Worm (Caenorhabditis elegans) whole organism, L4 larva: Measurements from ENCODE around the gene F56D2.8.

Experiments used
- F10B5.3 ChIP-seq: sonication (generic microtip); optimal IDR thresholded peaks from 2 replicates; lab custom pipeline; 2016; ENCODE audit warnings: mild to moderate bottlenecking, missing genetic modification characterization, missing compliant biosample characterization
- F26F4.8 ChIP-seq: fragments of 200-800 bp; sonication (Bioruptor generic); conservative IDR thresholded peaks from 2 replicates; pipeline ENCODE4 v1.3.6; 2022; ENCODE audit warnings: missing genetic modification characterization, missing compliant biosample characterization
- F37D6.2 ChIP-seq: sonication (generic microtip); optimal IDR thresholded peaks from 2 replicates; lab custom pipeline; 2016; ENCODE audit warnings: mild to moderate bottlenecking, missing genetic modification characterization, missing compliant biosample characterization
- R02D3.7 ChIP-seq: fragments of 150-350 bp; sonication (generic microtip); optimal IDR thresholded peaks from 3 replicates; lab custom pipeline; 2014; ENCODE audit warnings: missing biosample characterization, missing genetic modification characterization
- T20F7.1 ChIP-seq: fragments of 200-800 bp; sonication (Bioruptor generic); optimal IDR thresholded peaks from 2 replicates; lab custom pipeline; 2018; ENCODE audit warnings: mild to moderate bottlenecking, missing genetic modification characterization, missing compliant biosample characterization
- Y48G9A.11 ChIP-seq: fragments of 200-800 bp; sonication (Bioruptor generic); IDR thresholded peaks from 2 replicates; pipeline ENCODE4 v1.3.6; 2022; ENCODE audit warnings: missing genetic modification reagents, missing genetic modification characterization, missing compliant biosample characterization
- Y75B8A.6 ChIP-seq: fragments of 200-800 bp; sonication (Bioruptor generic); IDR thresholded peaks from 2 replicates; pipeline ENCODE4 v1.3.6; 2022; ENCODE audit warnings: missing genetic modification reagents, missing genetic modification characterization, missing compliant biosample characterization
- ZK337.2 ChIP-seq: fragments of 200-800 bp; sonication (Bioruptor generic); IDR thresholded peaks from 2 replicates; pipeline ENCODE4 v1.3.6; 2022; ENCODE audit warnings: missing genetic modification reagents, missing genetic modification characterization, missing compliant biosample characterization
- ZK546.5 ChIP-seq, 2 experiments: sonication (generic microtip); optimal IDR thresholded peaks; 2 replicates each; lab custom pipeline; 2017; ENCODE audit warnings: missing biosample characterization in 2 of 2, missing genetic modification characterization in 2 of 2
- aha-1 ChIP-seq: fragments of 150-350 bp; peaks from one replicate; lab custom pipeline; 2014; ENCODE audit warnings: missing biosample characterization, missing genetic modification characterization
- ama-1 ChIP-seq: fragments of 150-350 bp; optimal IDR thresholded peaks from 2 replicates; lab custom pipeline; 2014; ENCODE audit warnings: inconsistent platforms, mixed read lengths
- attf-4 ChIP-seq: sonication (generic microtip); optimal IDR thresholded peaks from 3 replicates; lab custom pipeline; 2017; ENCODE audit warnings: missing biosample characterization, missing genetic modification characterization
- ceh-28 ChIP-seq: fragments of 150-350 bp; optimal IDR thresholded peaks from 2 replicates; lab custom pipeline; 2014; ENCODE audit warnings: missing biosample characterization, missing genetic modification reagents, missing genetic modification characterization
- ceh-32 ChIP-seq: sonication (generic microtip); optimal IDR thresholded peaks from 2 replicates; lab custom pipeline; 2016; ENCODE audit warnings: mild to moderate bottlenecking, missing genetic modification characterization, missing compliant biosample characterization; ENCODE audit not compliant: poor library complexity
- ceh-44 ChIP-seq: fragments of 200-800 bp; sonication (Bioruptor generic); IDR thresholded peaks from 2 replicates; pipeline ENCODE4 v1.3.6; 2022; ENCODE audit warnings: missing genetic modification reagents, missing genetic modification characterization, missing compliant biosample characterization
- ceh-62 ChIP-seq: sonication (generic microtip); optimal IDR thresholded peaks from 2 replicates; lab custom pipeline; 2017; ENCODE audit warnings: missing biosample characterization, missing genetic modification characterization
- daf-12 ChIP-seq: fragments of 150-350 bp; optimal IDR thresholded peaks from 2 replicates; lab custom pipeline; 2014; ENCODE audit warnings: missing biosample characterization, missing genetic modification reagents, missing genetic modification characterization
- daf-16 ChIP-seq, 3 experiments: sonication (generic microtip); optimal IDR thresholded peaks; 2 replicates each; lab custom pipeline; 2016 to 2017; ENCODE audit warnings: missing genetic modification characterization in 3 of 3, missing genetic modification reagents in 3 of 3, mild to moderate bottlenecking in 2 of 3, missing compliant biosample characterization in 2 of 3, missing biosample characterization in 1 of 3, moderate library complexity in 1 of 3
- dmd-6 ChIP-seq: fragments of 200-800 bp; sonication (Bioruptor generic); IDR thresholded peaks from 2 replicates; pipeline ENCODE4 v1.3.6; 2022; ENCODE audit warnings: missing genetic modification reagents, missing genetic modification characterization, missing compliant biosample characterization
- dve-1 ChIP-seq: sonication (generic microtip); optimal IDR thresholded peaks from 2 replicates; lab custom pipeline; 2017; ENCODE audit warnings: antibody characterized with exemption, mild to moderate bottlenecking, missing genetic modification characterization, missing compliant biosample characterization; ENCODE audit not compliant: insufficient read depth
- egl-27 ChIP-seq: sonication (generic microtip); optimal IDR thresholded peaks from 3 replicates; lab custom pipeline; 2017; ENCODE audit warnings: missing biosample characterization, missing genetic modification reagents, missing genetic modification characterization
- egl-43 ChIP-seq: fragments of 200-800 bp; sonication (Bioruptor generic); IDR thresholded peaks from 2 replicates; pipeline ENCODE4 v1.3.6; 2022; ENCODE audit warnings: missing genetic modification reagents, missing genetic modification characterization, missing compliant biosample characterization
- hmg-1.1 ChIP-seq: fragments of 200-800 bp; sonication (Bioruptor generic); IDR thresholded peaks from 2 replicates; pipeline ENCODE4 v1.3.6; 2022; ENCODE audit warnings: missing genetic modification reagents, missing genetic modification characterization, missing compliant biosample characterization
- lin-1 ChIP-seq: fragments of 200-800 bp; sonication (Bioruptor generic); IDR thresholded peaks from 2 replicates; pipeline ENCODE4 v1.3.6; 2022; ENCODE audit warnings: missing genetic modification reagents, missing genetic modification characterization, missing compliant biosample characterization
- lin-13 ChIP-seq: fragments of 150-350 bp; optimal IDR thresholded peaks from 2 replicates; lab custom pipeline; 2014; ENCODE audit warnings: missing biosample characterization, missing genetic modification reagents, missing genetic modification characterization
- lin-15B ChIP-seq: fragments of 150-350 bp; sonication (generic microtip); optimal IDR thresholded peaks from 3 replicates; lab custom pipeline; 2014; ENCODE audit warnings: missing biosample characterization, missing genetic modification characterization
- madf-9 ChIP-seq: fragments of 200-800 bp; sonication (Bioruptor generic); conservative IDR thresholded peaks from 2 replicates; pipeline ENCODE4 v1.3.6; 2022; ENCODE audit warnings: missing genetic modification reagents, missing genetic modification characterization, missing compliant biosample characterization
- mxl-3 ChIP-seq: fragments of 200-800 bp; sonication (Bioruptor generic); optimal IDR thresholded peaks from 2 replicates; lab custom pipeline; 2018; ENCODE audit warnings: mild to moderate bottlenecking, missing genetic modification characterization, missing compliant biosample characterization
- nhr-102 ChIP-seq: sonication (generic microtip); optimal IDR thresholded peaks from 2 replicates; lab custom pipeline; 2016; ENCODE audit warnings: mild to moderate bottlenecking, missing genetic modification characterization, moderate library complexity, missing compliant biosample characterization
- nhr-11 ChIP-seq: fragments of 150-350 bp; optimal IDR thresholded peaks from 2 replicates; lab custom pipeline; 2014; ENCODE audit warnings: missing biosample characterization, missing genetic modification characterization
- nhr-25 ChIP-seq: sonication (generic microtip); optimal IDR thresholded peaks from 2 replicates; lab custom pipeline; 2017; ENCODE audit warnings: missing genetic modification characterization, mild to moderate bottlenecking, missing compliant biosample characterization, antibody characterized with exemption, moderate library complexity, borderline replicate concordance; ENCODE audit not compliant: insufficient read depth
- nhr-42 ChIP-seq: fragments of 200-800 bp; sonication (Bioruptor generic); IDR thresholded peaks from 2 replicates; pipeline ENCODE4 v1.3.6; 2022; ENCODE audit warnings: missing genetic modification characterization, missing compliant biosample characterization
- saeg-2 ChIP-seq: fragments of 200-800 bp; sonication (Bioruptor generic); IDR thresholded peaks from 2 replicates; pipeline ENCODE4 v1.3.6; 2022; ENCODE audit warnings: missing genetic modification reagents, missing genetic modification characterization, missing compliant biosample characterization
- snpc-1.2 ChIP-seq: fragments of 200-800 bp; sonication (Bioruptor generic); IDR thresholded peaks from 2 replicates; pipeline ENCODE4 v1.3.6; 2022; ENCODE audit warnings: missing genetic modification reagents, missing genetic modification characterization, missing compliant biosample characterization
- snpc-4 ChIP-seq: fragments of 150-350 bp; optimal IDR thresholded peaks from 2 replicates; lab custom pipeline; 2014; ENCODE audit warnings: missing biosample characterization, missing genetic modification characterization
- unc-62 ChIP-seq, 3 experiments: fragments of 150-350 bp in 1 of 3; sonication (generic microtip); optimal IDR thresholded peaks in 2 of 3; peaks in 1 of 3; 1 replicate in 1 of 3; 2 replicates in 2 of 3; lab custom pipeline; 2014 to 2017; ENCODE audit warnings: missing biosample characterization in 3 of 3, missing genetic modification characterization in 3 of 3, missing genetic modification reagents in 3 of 3, missing genotype in 1 of 3
- zip-2 ChIP-seq: fragments of 150-350 bp; optimal IDR thresholded peaks from 2 replicates; lab custom pipeline; 2014; ENCODE audit warnings: missing biosample characterization, missing genetic modification characterization
- ztf-7 ChIP-seq: fragments of 150-350 bp; optimal IDR thresholded peaks from 2 replicates; lab custom pipeline; 2014; ENCODE audit warnings: missing biosample characterization, missing genetic modification characterization

The F56D2.8 gene

DNA sequence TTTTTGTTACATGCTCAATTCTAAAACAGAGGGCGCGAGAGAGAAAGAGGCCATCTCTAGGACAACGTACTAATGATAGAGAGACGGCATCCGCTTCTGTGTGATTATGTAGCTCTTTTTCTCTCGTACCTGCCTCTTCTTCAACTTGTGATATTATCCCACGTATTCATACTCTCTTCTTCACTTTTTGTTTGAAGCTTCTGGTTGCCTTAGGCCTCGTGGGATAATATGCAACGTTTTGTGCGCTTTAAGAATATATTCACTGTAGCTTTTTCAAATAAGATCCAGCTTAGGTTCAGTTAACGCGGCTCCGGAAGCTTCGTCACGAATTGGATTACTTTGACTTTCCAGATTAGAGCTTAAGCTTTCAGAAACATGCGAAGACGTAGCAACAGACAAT is at the start of gene F56D2.8, which contains the start of gene uev-2:
F56D2.8 (minus strand) TSS at position 101 of the 400 bp plus-strand sequence.
uev-2 (plus strand) TSS at position 360 of the 400 bp plus-strand sequence.
- TF ChIP-seq egl-27 (tag; lab: Kevin White, UChicago) (no peak), T20F7.1 (GFP tag; lab: Kevin White, UChicago) (no peak), ceh-62 (tag; lab: Kevin White, UChicago) (no peak), nhr-25 (tag; lab: Kevin White, UChicago) (no peak), ztf-7 (no peak), F10B5.3 (tag; lab: Kevin White, UChicago) (no peak), lin-15B (tag; lab: Kevin White, UChicago) (no peak), attf-4 (tag; lab: Kevin White, UChicago) (no peak)

DNA sequence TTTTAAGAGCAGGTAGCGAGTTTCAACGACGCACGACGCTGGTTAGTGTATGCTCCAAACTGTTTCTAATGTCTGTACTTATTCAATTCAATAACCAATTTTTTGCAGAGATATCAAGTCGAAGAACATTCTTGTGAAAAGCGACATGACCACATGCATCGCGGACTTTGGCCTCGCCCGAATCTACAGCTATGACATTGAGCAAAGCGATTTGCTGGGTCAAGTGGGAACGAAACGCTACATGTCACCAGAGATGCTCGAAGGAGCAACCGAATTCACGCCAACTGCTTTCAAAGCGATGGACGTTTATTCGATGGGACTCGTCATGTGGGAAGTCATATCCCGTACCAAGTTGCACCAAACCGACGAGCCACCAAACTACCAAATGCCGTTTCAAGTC is 47.7 kb upstream of the F56D2.8 start:
- TF ChIP-seq lin-13 (GFP tag; lab: Kevin White, UChicago) (no peak), Y48G9A.11 (GFP tag; lab: Robert Waterston, UW) (no peak), unc-62 (GFP tag; optimal IDR thresholded peaks at IDR 0.05 in 1 of 2; lab: Kevin White, UChicago) (peak in 1 of 2 experiments; percentile 39), unc-62 (tag; optimal IDR thresholded peaks at IDR 0.05; lab: Kevin White, UChicago) (no peak), ceh-44 (no peak), R02D3.7 (tag; lab: Kevin White, UChicago) (no peak), ZK546.5 (tag; optimal IDR thresholded peaks at IDR 0.05; lab: Kevin White, UChicago) (no peak), mxl-3 (GFP tag; lab: Kevin White, UChicago) (no peak), ceh-28 (tag; lab: Kevin White, UChicago) (no peak), Y75B8A.6 (no peak), lin-1 (GFP tag; lab: Robert Waterston, UW) (no peak), hmg-1.1 (GFP tag; lab: Robert Waterston, UW) (no peak), F37D6.2 (tag; lab: Kevin White, UChicago) (no peak), saeg-2 (GFP tag; lab: Robert Waterston, UW) (no peak), nhr-42 (GFP tag; lab: Robert Waterston, UW) (no peak), ZK337.2 (GFP tag; lab: Robert Waterston, UW) (no peak), aha-1 (peak; percentile 34), madf-9 (GFP tag; lab: Robert Waterston, UW) (no peak), zip-2 (no peak)

ce11 chrIII:5629225-5629624 is 46.6 kb upstream of the F56D2.8 start:
- TF ChIP-seq daf-16 (GFP tag; optimal IDR thresholded peaks at IDR 0.05; lab: Kevin White, UChicago) (peak in 1 of 2 experiments; percentile 14), daf-16 (tag; optimal IDR thresholded peaks at IDR 0.05; lab: Kevin White, UChicago) (no peak), nhr-11 (peak; percentile 34), ZK546.5 (tag; optimal IDR thresholded peaks at IDR 0.05; lab: Kevin White, UChicago) (no peak)

ce11 chrIII:5624835-5625234 is 42.2 kb upstream of the F56D2.8 start, which contains the start of gene daf-4:
Gene daf-4, plus strand, starts transcription at chrIII:5625135.
- TF ChIP-seq egl-43 (GFP tag; lab: Robert Waterston, UW) (no peak), Y75B8A.6 (no peak), F10B5.3 (tag; lab: Kevin White, UChicago) (no peak), lin-1 (GFP tag; lab: Robert Waterston, UW) (no peak), nhr-102 (tag; lab: Kevin White, UChicago) (no peak), F26F4.8 (GFP tag; lab: Robert Waterston, UW) (no peak), snpc-1.2 (GFP tag; lab: Robert Waterston, UW) (no peak), ceh-32 (tag; lab: Kevin White, UChicago) (no peak), ceh-28 (tag; lab: Kevin White, UChicago) (no peak), ama-1 (lab: Kevin White, UChicago) (no peak), daf-12 (tag; lab: Kevin White, UChicago) (no peak), Y48G9A.11 (GFP tag; lab: Robert Waterston, UW) (no peak), dmd-6 (GFP tag; lab: Robert Waterston, UW) (no peak), snpc-4 (no peak), ZK337.2 (GFP tag; lab: Robert Waterston, UW) (no peak), unc-62 (GFP tag; optimal IDR thresholded peaks at IDR 0.05 in 1 of 2; lab: Kevin White, UChicago) (no peak), unc-62 (tag; optimal IDR thresholded peaks at IDR 0.05; lab: Kevin White, UChicago) (no peak), dve-1 (tag; lab: Kevin White, UChicago) (no peak), ceh-44 (no peak)
